Worm (Caenorhabditis elegans) whole organism, L1 larva: ENCODE measurements around the gene K12B6.11.

ENCODE experiments used
- elt-2 ChIP-seq: sonication (generic microtip); optimal IDR thresholded peaks from 2 replicates; lab custom pipeline; 2016; ENCODE audit warnings: missing genetic modification characterization, mild to moderate bottlenecking, inconsistent platforms, missing compliant biosample characterization, missing genetic modification reagents
- hpl-2 ChIP-seq: fragments of 150-350 bp; optimal IDR thresholded peaks from 2 replicates; lab custom pipeline; 2014; ENCODE audit warnings: missing biosample characterization, missing genetic modification reagents, missing genetic modification characterization
- lin-13 ChIP-seq: fragments of 150-350 bp; optimal IDR thresholded peaks from 2 replicates; lab custom pipeline; 2014; ENCODE audit warnings: missing biosample characterization, missing genetic modification reagents, missing genetic modification characterization
- nhr-47 ChIP-seq: sonication (generic microtip); optimal IDR thresholded peaks from 2 replicates; lab custom pipeline; 2016; ENCODE audit warnings: mild to moderate bottlenecking, missing genetic modification characterization, moderate library complexity, missing compliant biosample characterization
- swsn-7 ChIP-seq: sonication (generic microtip); optimal IDR thresholded peaks from 2 replicates; lab custom pipeline; 2016; ENCODE audit warnings: missing genetic modification characterization, missing compliant biosample characterization
- unc-130 ChIP-seq: fragments of 150-350 bp; optimal IDR thresholded peaks from 2 replicates; lab custom pipeline; 2017; ENCODE audit warnings: missing biosample characterization, missing genetic modification characterization, inconsistent platforms
- unc-62 ChIP-seq: fragments of 150-350 bp; optimal IDR thresholded peaks from 2 replicates; lab custom pipeline; 2014; ENCODE audit warnings: missing biosample characterization, missing genetic modification reagents, missing genetic modification characterization
- ztf-11 ChIP-seq, 2 experiments: sonication (generic microtip); optimal IDR thresholded peaks; 2 replicates each; lab custom pipeline; 2016 to 2017; ENCODE audit warnings: missing genetic modification characterization in 2 of 2, missing biosample characterization in 1 of 2, missing compliant biosample characterization in 1 of 2

- TF ChIP-seq elt-2 (tag; lab: Kevin White, UChicago) (peak; percentile 55), swsn-7 (tag; lab: Kevin White, UChicago) (no peak), unc-130 (tag; lab: Kevin White, UChicago) (no peak), ztf-11 (tag; optimal IDR thresholded peaks at IDR 0.05; lab: Kevin White, UChicago) (no peak), nhr-47 (tag; lab: Kevin White, UChicago) (no peak), unc-62 (GFP tag; lab: Kevin White, UChicago) (no peak), hpl-2 (GFP tag; lab: Kevin White, UChicago) (no peak), lin-13 (GFP tag; lab: Kevin White, UChicago) (no peak)
These were observed 3.7 kb downstream of the K12B6.11 start, which contains the start of gene K12B6.9 for ce11 chrV:6292401-6292800.
